Worm (Caenorhabditis elegans): ENCODE results near the gene F10C5.3.

ce11 chrIII:513360-513759 is 29.7 kb downstream of the F10C5.3 start:
- TF ChIP-seq klf-2 (GFP tag; conservative IDR thresholded peaks at IDR 0.05) (no peak), med-1 (GFP tag; optimal IDR thresholded peaks at IDR 0.05; ENCODE audit: insufficient read depth) (no peak)

All from whole organism, midembryonic.